Fruit fly (Drosophila melanogaster) whole organism, wandering third instar larva: Measurements from ENCODE around the gene COX7A.

Experiments
- Abd-B ChIP-seq: fragments of >200 bp; optimal IDR thresholded peaks from 2 replicates; lab custom pipeline; 2017; ENCODE audit warnings: missing biosample characterization, missing genetic modification characterization
- CG32264 ChIP-seq: fragments of 200-800 bp; sonication (Bioruptor generic); optimal IDR thresholded peaks from 2 replicates; lab custom pipeline; 2016; ENCODE audit warnings: missing biosample characterization, missing genetic modification characterization
- CG9705 ChIP-seq: fragments of 200-800 bp; sonication (Bioruptor generic); optimal IDR thresholded peaks from 2 replicates; lab custom pipeline; 2018; ENCODE audit warnings: missing biosample characterization, mild to moderate bottlenecking, missing genetic modification characterization
- Dfd ChIP-seq: fragments of >200 bp; optimal IDR thresholded peaks from 2 replicates; lab custom pipeline; 2017; ENCODE audit warnings: missing biosample characterization, missing genetic modification characterization
- Dif ChIP-seq: fragments of 200-275, 200-300 bp; sonication (Bioruptor generic); optimal IDR thresholded peaks from 2 replicates; lab custom pipeline; 2018; ENCODE audit warnings: missing biosample characterization, missing genetic modification characterization; ENCODE audit not compliant: partially characterized antibody
- GATAd ChIP-seq: sonication (Bioruptor generic); optimal IDR thresholded peaks from 2 replicates; lab custom pipeline; 2016; ENCODE audit warnings: missing biosample characterization, missing genetic modification characterization
- HLH106 ChIP-seq: fragments of 200-800 bp; optimal IDR thresholded peaks from 3 replicates; lab custom pipeline; 2019; ENCODE audit warnings: missing biosample characterization, mild to moderate bottlenecking, missing genetic modification characterization, moderate library complexity
- Hnf4 ChIP-seq: fragments of 200-800 bp; sonication (Bioruptor generic); optimal IDR thresholded peaks from 2 replicates; lab custom pipeline; 2016; ENCODE audit warnings: missing biosample characterization, mild to moderate bottlenecking, missing genetic modification characterization
- Hr78 ChIP-seq: fragments of >200 bp; optimal IDR thresholded peaks from 2 replicates; lab custom pipeline; 2017; ENCODE audit warnings: missing biosample characterization, missing genetic modification characterization
- Hr83 ChIP-seq: fragments of 200-300 bp; sonication (Bioruptor generic); optimal IDR thresholded peaks from 2 replicates; lab custom pipeline; 2016; ENCODE audit warnings: missing biosample characterization, mild to moderate bottlenecking, missing genetic modification characterization, moderate library complexity; ENCODE audit not compliant: poor library complexity, severe bottlenecking
- Jra ChIP-seq: sonication (Bioruptor generic); optimal IDR thresholded peaks from 2 replicates; lab custom pipeline; 2016; ENCODE audit warnings: missing biosample characterization, missing genetic modification characterization
- Mio ChIP-seq: sonication (Bioruptor generic); optimal IDR thresholded peaks from 2 replicates; lab custom pipeline; 2016; ENCODE audit warnings: missing biosample characterization, missing genetic modification characterization
- Myc ChIP-seq: fragments of >200 bp; optimal IDR thresholded peaks from 2 replicates; lab custom pipeline; 2017
- N ChIP-seq: fragments of >200 bp; optimal IDR thresholded peaks from 2 replicates; lab custom pipeline; 2018; ENCODE audit warnings: missing biosample characterization, missing external identifiers, missing genetic modification characterization
- OdsH ChIP-seq: fragments of 200-800 bp; sonication (Bioruptor generic); optimal IDR thresholded peaks from 2 replicates; lab custom pipeline; 2016; ENCODE audit warnings: missing biosample characterization, mild to moderate bottlenecking, missing genetic modification characterization
- Rel ChIP-seq, 2 experiments: fragments of 200-800 bp; sonication (Bioruptor generic) in 1 of 2; optimal IDR thresholded peaks; 2 replicates in 1 of 2; 3 replicates in 1 of 2; lab custom pipeline; 2016 to 2019; ENCODE audit warnings: mild to moderate bottlenecking in 2 of 2, missing biosample characterization in 2 of 2, missing genetic modification characterization in 2 of 2, moderate library complexity in 1 of 2
- Sp1 ChIP-seq: fragments of 200-800 bp; sonication (Bioruptor generic); optimal IDR thresholded peaks from 3 replicates; lab custom pipeline; 2019; ENCODE audit warnings: missing biosample characterization, mild to moderate bottlenecking, missing genetic modification characterization, moderate library complexity
- Vsx2 ChIP-seq: fragments of 200-300, 225-300 bp; sonication (Bioruptor generic); optimal IDR thresholded peaks from 2 replicates; lab custom pipeline; 2018; ENCODE audit warnings: missing biosample characterization, missing genetic modification characterization; ENCODE audit not compliant: partially characterized antibody
- br ChIP-seq: fragments of 200-800 bp; sonication (Bioruptor generic); optimal IDR thresholded peaks from 2 replicates; lab custom pipeline; 2016; ENCODE audit warnings: missing biosample characterization, missing genetic modification characterization
- brk ChIP-seq: fragments of 200-800 bp; sonication (Bioruptor generic); optimal IDR thresholded peaks from 2 replicates; lab custom pipeline; 2016; ENCODE audit warnings: missing biosample characterization, mild to moderate bottlenecking, missing genetic modification characterization
- dl ChIP-seq, 2 experiments: fragments of 175-275, 200-275 bp in 1 of 2; fragments of 200-275 bp in 1 of 2; sonication (Bioruptor generic); optimal IDR thresholded peaks; lab custom pipeline; 2018; ENCODE audit warnings: mild to moderate bottlenecking in 2 of 2, missing biosample characterization in 2 of 2, missing genetic modification characterization in 2 of 2, moderate library complexity in 2 of 2; ENCODE audit not compliant: partially characterized antibody in 2 of 2, insufficient read depth in 1 of 2
- dmrt93B ChIP-seq: fragments of 200-800 bp; sonication (Bioruptor generic); optimal IDR thresholded peaks from 2 replicates; lab custom pipeline; 2018; ENCODE audit warnings: missing biosample characterization, mild to moderate bottlenecking, missing genetic modification characterization
- dsf ChIP-seq: sonication (Bioruptor generic); optimal IDR thresholded peaks from 2 replicates; lab custom pipeline; 2016; ENCODE audit warnings: missing biosample characterization, missing genetic modification characterization, borderline replicate concordance
- foxo ChIP-seq, 2 experiments: fragments of 200-800 bp; sonication (Bioruptor generic); optimal IDR thresholded peaks; 2 replicates in 1 of 2; 3 replicates in 1 of 2; lab custom pipeline; 2016 to 2017; ENCODE audit warnings: missing biosample characterization in 2 of 2, missing genetic modification characterization in 2 of 2
- fru ChIP-seq: fragments of 200-800 bp; sonication (Bioruptor generic); optimal IDR thresholded peaks from 3 replicates; lab custom pipeline; 2016; ENCODE audit warnings: missing biosample characterization, mild to moderate bottlenecking, missing genetic modification characterization
- h ChIP-seq: fragments of 200-800 bp; sonication (Bioruptor generic); optimal IDR thresholded peaks from 3 replicates; lab custom pipeline; 2016; ENCODE audit warnings: missing biosample characterization, mild to moderate bottlenecking, missing genetic modification characterization
- lola ChIP-seq: fragments of >200 bp; optimal IDR thresholded peaks from 2 replicates; lab custom pipeline; 2017; ENCODE audit warnings: missing biosample characterization, missing genetic modification characterization
- pan ChIP-seq: fragments of >200 bp; optimal IDR thresholded peaks from 2 replicates; lab custom pipeline; 2017
- psq ChIP-seq: fragments of 200-800 bp; sonication (Bioruptor generic); optimal IDR thresholded peaks from 3 replicates; lab custom pipeline; 2017; ENCODE audit warnings: missing biosample characterization, mild to moderate bottlenecking, missing genetic modification characterization, moderate library complexity
- sage ChIP-seq: fragments of 200-800 bp; sonication (Bioruptor generic); optimal IDR thresholded peaks from 2 replicates; lab custom pipeline; 2016; ENCODE audit warnings: missing biosample characterization, mild to moderate bottlenecking, missing genetic modification characterization
- sv ChIP-seq: fragments of 200-800 bp; sonication (Bioruptor generic); optimal IDR thresholded peaks from 3 replicates; lab custom pipeline; 2016; ENCODE audit warnings: missing biosample characterization, missing genetic modification characterization
- usp ChIP-seq: fragments of >200 bp; optimal IDR thresholded peaks from 2 replicates; lab custom pipeline; 2017; ENCODE audit warnings: missing biosample characterization, missing genetic modification characterization
- woc ChIP-seq: sonication (Bioruptor generic); optimal IDR thresholded peaks from 2 replicates; lab custom pipeline; 2016; ENCODE audit warnings: missing biosample characterization, mild to moderate bottlenecking, missing genetic modification characterization

The COX7A gene

dm6 chr3R:8329628-8330027, 11.2 kb downstream of the COX7A start:
- TF ChIP-seq Jra (GFP tag; lab: Kevin White, UChicago) = no peak
- TF ChIP-seq h (GFP tag; lab: Kevin White, UChicago) = no peak
- TF ChIP-seq GATAd = no peak
- TF ChIP-seq OdsH (GFP tag; lab: Kevin White, UChicago) = no peak
- TF ChIP-seq Dif (GFP tag; lab: Kevin White, UChicago) = no peak
- no peak for TF ChIP-seq woc
- TF ChIP-seq foxo (GFP tag; optimal IDR thresholded peaks at IDR 0.05; lab: Kevin White, UChicago) = no peak
- TF ChIP-seq CG9705 (GFP tag; lab: Kevin White, UChicago) = no peak
- no peak for TF ChIP-seq sv
- no peak for TF ChIP-seq sage
- no peak for TF ChIP-seq Myc (lab: Kevin White, UChicago)
- TF ChIP-seq dmrt93B = no peak
- no peak for TF ChIP-seq Hr78 (GFP tag; lab: Kevin White, UChicago)
- no peak for TF ChIP-seq HLH106 (tag; lab: Kevin White, UChicago)
- no peak for TF ChIP-seq Rel (GFP tag; optimal IDR thresholded peaks at IDR 0.05; lab: Kevin White, UChicago)
- TF ChIP-seq Rel (tag; optimal IDR thresholded peaks at IDR 0.05; lab: Kevin White, UChicago) = no peak

DNA sequence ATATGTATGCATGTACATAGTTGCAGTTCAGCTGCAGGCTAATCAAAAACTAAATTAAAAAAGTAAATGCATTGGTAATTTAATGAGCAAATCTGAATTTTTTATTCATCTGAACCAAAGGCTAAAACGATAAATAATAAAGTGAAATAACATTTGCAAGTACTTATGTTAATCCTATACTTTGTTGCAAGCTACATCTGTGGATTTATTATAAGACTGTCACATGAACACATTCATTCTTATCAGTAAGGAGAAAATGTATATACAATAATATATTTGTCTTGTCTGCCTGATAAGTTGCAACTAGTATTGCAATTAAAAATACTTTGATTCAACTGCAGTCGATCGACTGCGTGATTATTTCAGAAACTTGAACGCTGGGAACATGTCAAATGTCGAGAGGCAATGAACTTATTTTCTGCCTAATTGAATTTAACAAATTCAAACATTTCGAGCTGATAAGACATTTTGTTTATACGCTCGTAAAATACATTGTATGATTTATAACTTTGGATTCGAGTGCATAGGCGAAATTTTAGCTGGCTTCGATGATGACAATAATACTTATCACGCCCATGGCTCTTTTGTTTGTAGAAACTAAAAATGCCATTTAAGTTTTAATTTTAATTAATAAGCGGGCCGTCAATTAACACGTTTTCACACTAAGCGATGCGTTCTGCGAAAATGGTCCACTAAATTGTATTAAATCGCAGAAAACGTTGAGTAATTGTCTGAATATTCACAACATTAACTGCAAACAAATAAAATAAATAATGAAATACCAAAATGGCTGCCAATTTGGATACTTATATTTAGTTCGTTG, 12.7 kb downstream of the COX7A start:
- TF ChIP-seq Abd-B (GFP tag; lab: Kevin White, UChicago) = no peak
- TF ChIP-seq sage = no peak
- TF ChIP-seq pan (lab: Kevin White, UChicago) = no peak
- TF ChIP-seq brk = no peak
- no peak for TF ChIP-seq psq (GFP tag; lab: Kevin White, UChicago)
- TF ChIP-seq Hnf4 (GFP tag; lab: Kevin White, UChicago) = no peak
- TF ChIP-seq Vsx2 (GFP tag; lab: Kevin White, UChicago) = no peak
- no peak for TF ChIP-seq dmrt93B
- no peak for TF ChIP-seq br (GFP tag; lab: Kevin White, UChicago)
- no peak for TF ChIP-seq CG32264 (GFP tag; lab: Kevin White, UChicago)
- TF ChIP-seq Hr83 (GFP tag; lab: Kevin White, UChicago) = no peak
- TF ChIP-seq woc = no peak
- no peak for TF ChIP-seq lola
- TF ChIP-seq Hr78 (GFP tag; lab: Kevin White, UChicago) = no peak

DNA sequence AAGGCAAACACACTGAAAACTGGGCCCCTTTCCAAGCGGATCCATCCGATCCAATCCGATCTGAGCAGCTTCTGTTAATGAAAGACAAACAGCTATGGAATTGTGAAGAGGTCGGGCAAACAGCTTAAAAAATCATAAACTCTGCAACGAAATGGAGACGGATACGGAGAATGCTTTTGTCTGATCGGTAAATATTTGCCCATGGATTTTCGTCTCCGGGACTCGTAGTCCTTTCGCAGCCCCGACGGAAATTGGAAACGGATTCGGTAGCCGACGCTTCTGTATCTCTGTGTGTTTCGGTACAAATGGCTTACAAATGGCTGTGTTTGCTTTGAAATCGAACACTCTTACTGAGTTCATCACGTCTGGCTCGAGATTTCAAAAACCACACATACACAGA, 14.0 kb downstream of the COX7A start:
- no peak for TF ChIP-seq sage
- no peak for TF ChIP-seq pan (lab: Kevin White, UChicago)
- TF ChIP-seq Dfd (GFP tag; lab: Kevin White, UChicago) = no peak
- no peak for TF ChIP-seq Dif (GFP tag; lab: Kevin White, UChicago)
- TF ChIP-seq Hr83 (GFP tag; lab: Kevin White, UChicago) = no peak
- TF ChIP-seq Hnf4 (GFP tag; lab: Kevin White, UChicago) = no peak
- no peak for TF ChIP-seq Mio
- TF ChIP-seq CG32264 (GFP tag; lab: Kevin White, UChicago) = no peak
- no peak for TF ChIP-seq fru
- TF ChIP-seq sv = no peak
- no peak for TF ChIP-seq Abd-B (GFP tag; lab: Kevin White, UChicago)
- TF ChIP-seq GATAd = no peak
- TF ChIP-seq Jra (GFP tag; lab: Kevin White, UChicago) = no peak
- TF ChIP-seq psq (GFP tag; lab: Kevin White, UChicago) = no peak
- no peak for TF ChIP-seq N (GFP tag; lab: Kevin White, UChicago)
- TF ChIP-seq dsf (GFP tag; lab: Kevin White, UChicago) = no peak
- no peak for TF ChIP-seq h (GFP tag; lab: Kevin White, UChicago)

DNA sequence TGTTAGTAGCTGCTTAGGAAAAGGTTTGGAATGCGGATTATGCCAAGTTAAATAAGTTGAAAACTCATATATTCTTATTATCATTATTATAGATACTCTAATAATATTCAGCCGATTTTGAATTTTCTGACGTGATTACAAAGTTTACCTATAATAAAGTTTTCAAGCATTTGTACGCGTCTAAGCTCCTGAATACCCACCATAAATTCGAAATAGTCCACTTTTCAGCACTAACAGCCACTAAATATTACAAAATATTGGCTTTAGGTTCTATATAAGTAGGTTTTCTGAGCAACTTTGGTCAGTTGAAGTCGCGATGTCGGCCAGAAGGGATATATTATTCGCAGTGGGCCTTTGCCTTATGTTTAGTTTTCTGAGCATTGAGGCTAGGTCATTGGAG, 16.8 kb downstream of the COX7A start, which contains the start of gene CG7443:
TSS of gene CG7443 (plus strand) at position 301 of the 400 bp plus-strand sequence.
- TF ChIP-seq Sp1 (GFP tag; lab: Kevin White, UChicago) = no peak
- no peak for TF ChIP-seq Rel (GFP tag; optimal IDR thresholded peaks at IDR 0.05; lab: Kevin White, UChicago)
- TF ChIP-seq Rel (tag; optimal IDR thresholded peaks at IDR 0.05; lab: Kevin White, UChicago) = no peak
- TF ChIP-seq dl (GFP tag; optimal IDR thresholded peaks at IDR 0.05; lab: Kevin White, UChicago; ENCODE audit: insufficient read depth in 1 of 2, partially characterized antibody in 2 of 2) = no peak
- no peak for TF ChIP-seq dmrt93B
- TF ChIP-seq h (GFP tag; lab: Kevin White, UChicago) = no peak
- no peak for TF ChIP-seq HLH106 (tag; lab: Kevin White, UChicago)
- TF ChIP-seq usp (GFP tag; lab: Kevin White, UChicago) = no peak
